Fruit fly (Drosophila melanogaster): ENCODE results near the gene CG9265.

The CG9265 gene

DNA sequence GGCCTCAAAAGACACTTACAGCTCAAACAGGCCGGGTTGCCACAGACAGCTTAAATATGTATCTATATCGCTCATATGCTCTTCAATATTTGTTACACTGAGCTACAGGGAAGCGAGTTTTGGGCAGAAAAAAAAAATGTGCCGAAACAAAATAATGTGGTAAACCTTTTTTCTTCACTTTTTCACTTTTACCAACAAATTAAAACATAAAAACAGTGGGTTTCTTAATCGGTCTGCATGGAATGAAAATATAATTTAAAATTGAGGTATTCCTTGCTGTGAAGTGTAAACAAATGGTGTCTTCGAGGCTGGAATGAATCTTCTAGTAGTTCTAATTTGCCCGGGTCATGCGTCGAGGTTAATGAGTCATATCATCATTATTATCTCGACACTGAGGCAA, 32.6 kb downstream of the CG9265 start (continued):
- TF ChIP-seq CG1233 (GFP tag; optimal IDR thresholded peaks at IDR 0.05) = peak; percentile 53
- TF ChIP-seq dm (GFP tag; optimal IDR thresholded peaks at IDR 0.05) = peak; percentile 4
- TF ChIP-seq jigr1 (GFP tag; IDR thresholded peaks at IDR 0.05) = no peak
- TF ChIP-seq prd (optimal IDR thresholded peaks at IDR 0.05) = no peak
- TF ChIP-seq prd (GFP tag; IDR thresholded peaks at IDR 0.05) = peak; percentile 69
- no peak for TF ChIP-seq Gsc (GFP tag; IDR thresholded peaks at IDR 0.05)
- TF ChIP-seq MBD-R2 (GFP tag; IDR thresholded peaks at IDR 0.05) = peak; percentile 45; the same call in 1 of the 2 replicates
- TF ChIP-seq pb (GFP tag; optimal IDR thresholded peaks at IDR 0.05) = no peak
- peak; percentile 42 for TF ChIP-seq CG6254 (GFP tag; optimal IDR thresholded peaks at IDR 0.05)
- TF ChIP-seq CG11723 (GFP tag; optimal IDR thresholded peaks at IDR 0.05) = peak; percentile 9
- peak; percentile 72 for TF ChIP-seq CG15269 (tag; optimal IDR thresholded peaks at IDR 0.05)
- TF ChIP-seq corto (GFP tag; optimal IDR thresholded peaks at IDR 0.05) = no peak
- peak; percentile 33 for TF ChIP-seq D19A (tag; optimal IDR thresholded peaks at IDR 0.05)
- TF ChIP-seq HHEX (GFP tag; optimal IDR thresholded peaks at IDR 0.05) = peak; percentile 52
- TF ChIP-seq nerfin-2 (GFP tag; IDR thresholded peaks at IDR 0.05; ENCODE audit: partially characterized antibody) = no peak
- no peak for TF ChIP-seq hkb (optimal IDR thresholded peaks at IDR 0.05)
- peak; percentile 81 for TF ChIP-seq hkb (GFP tag; IDR thresholded peaks at IDR 0.05)
- no peak for TF ChIP-seq Doc3 (GFP tag; IDR thresholded peaks at IDR 0.05; ENCODE audit: partially characterized antibody)
- TF ChIP-seq lola (GFP tag; optimal IDR thresholded peaks at IDR 0.05) = peak in 1 of 3 experiments; percentile 57
- TF ChIP-seq CG9215 (GFP tag; IDR thresholded peaks at IDR 0.05) = 0 out of 2 replicates have a peak, but pooled peaks have one; percentile 8
- TF ChIP-seq zfh1 (GFP tag; IDR thresholded peaks at IDR 0.05) = peak; percentile 72
- no peak for TF ChIP-seq stwl (tag; optimal IDR thresholded peaks at IDR 0.05)
- TF ChIP-seq crc (GFP tag; optimal IDR thresholded peaks at IDR 0.05) = peak; percentile 51
- no peak for TF ChIP-seq danr (GFP tag; IDR thresholded peaks at IDR 0.05)
- TF ChIP-seq dpn (GFP tag; optimal IDR thresholded peaks at IDR 0.05) = peak; percentile 64 to 66
- TF ChIP-seq gsb (GFP tag; IDR thresholded peaks at IDR 0.05) = peak; percentile 42
- no peak for TF ChIP-seq MESR4 (GFP tag; optimal IDR thresholded peaks at IDR 0.05)
- no peak for TF ChIP-seq cas (GFP tag; IDR thresholded peaks at IDR 0.05)
- TF ChIP-seq amos (GFP tag; IDR thresholded peaks at IDR 0.05; ENCODE audit: partially characterized antibody) = no peak
- no peak for TF ChIP-seq Bgb (GFP tag; IDR thresholded peaks at IDR 0.05; ENCODE audit: partially characterized antibody)
- peak; percentile 45 for TF ChIP-seq CG10462 (GFP tag; optimal IDR thresholded peaks at IDR 0.05)
- TF ChIP-seq CG16863 (GFP tag; optimal IDR thresholded peaks at IDR 0.05) = peak; percentile 21
- TF ChIP-seq CG14441 (GFP tag; IDR thresholded peaks at IDR 0.05) = peak; percentile 77
- TF ChIP-seq stc (GFP tag; IDR thresholded peaks at IDR 0.05) = 0 out of 2 replicates have a peak, but pooled peaks have one; percentile 19
- TF ChIP-seq klu (GFP tag; IDR thresholded peaks at IDR 0.05) = 0 out of 2 replicates have a peak, but pooled peaks have one; percentile 25
- TF ChIP-seq gce (GFP tag; IDR thresholded peaks at IDR 0.05) = 0 out of 3 replicates have a peak, but pooled peaks have one; percentile 29
- TF ChIP-seq CG11247 (GFP tag; IDR thresholded peaks at IDR 0.05) = 0 out of 2 replicates have a peak, but pooled peaks have one; percentile 26
- TF ChIP-seq Hr3 (GFP tag; optimal IDR thresholded peaks at IDR 0.05) = peak; percentile 47
- TF ChIP-seq CG7928 (GFP tag; optimal IDR thresholded peaks at IDR 0.05) = no peak
- TF ChIP-seq ase (GFP tag; IDR thresholded peaks at IDR 0.05) = 0 out of 3 replicates have a peak, but pooled peaks have one; percentile 31
- peak; percentile 13 for TF ChIP-seq CG12744 (GFP tag; optimal IDR thresholded peaks at IDR 0.05)
- peak; percentile 33 for TF ChIP-seq CG3407 (GFP tag; optimal IDR thresholded peaks at IDR 0.05)
- peak; percentile 61 for TF ChIP-seq CG17359 (tag; optimal IDR thresholded peaks at IDR 0.05)
- peak; percentile 18 for TF ChIP-seq Sry-δ (GFP tag; optimal IDR thresholded peaks at IDR 0.05)
- peak; percentile 39 for TF ChIP-seq odd (GFP tag; optimal IDR thresholded peaks at IDR 0.05)
- no peak; the same call in 2 of the 3 replicates for TF ChIP-seq CG7357 (GFP tag; IDR thresholded peaks at IDR 0.05)
- no peak for TF ChIP-seq nom (GFP tag; optimal IDR thresholded peaks at IDR 0.05)
- TF ChIP-seq slou (GFP tag; optimal IDR thresholded peaks at IDR 0.05) = peak; percentile 68
- peak; percentile 62 for TF ChIP-seq CG10267 (tag; optimal IDR thresholded peaks at IDR 0.05)
- TF ChIP-seq br (optimal IDR thresholded peaks at IDR 0.05) = no peak
- TF ChIP-seq aop (GFP tag; IDR thresholded peaks at IDR 0.05) = no peak

Data from whole organism, embryonic.